Fruit fly (Drosophila melanogaster) whole organism, wandering third instar larva: Measurements from ENCODE around the gene witty.

Experiments used
- Mio ChIP-seq: sonication (Bioruptor generic); optimal IDR thresholded peaks from 2 replicates; lab custom pipeline; 2016; ENCODE audit warnings: missing biosample characterization, missing genetic modification characterization
- Myc ChIP-seq: fragments of >200 bp; optimal IDR thresholded peaks from 2 replicates; lab custom pipeline; 2017
- Sp1 ChIP-seq: fragments of 200-800 bp; sonication (Bioruptor generic); optimal IDR thresholded peaks from 3 replicates; lab custom pipeline; 2019; ENCODE audit warnings: missing biosample characterization, mild to moderate bottlenecking, missing genetic modification characterization, moderate library complexity
- dmrt93B ChIP-seq: fragments of 200-800 bp; sonication (Bioruptor generic); optimal IDR thresholded peaks from 2 replicates; lab custom pipeline; 2018; ENCODE audit warnings: missing biosample characterization, mild to moderate bottlenecking, missing genetic modification characterization
- lola ChIP-seq: fragments of >200 bp; optimal IDR thresholded peaks from 2 replicates; lab custom pipeline; 2017; ENCODE audit warnings: missing biosample characterization, missing genetic modification characterization
- tai ChIP-seq: sonication (Bioruptor generic); optimal IDR thresholded peaks from 2 replicates; lab custom pipeline; 2016; ENCODE audit warnings: missing biosample characterization, missing genetic modification characterization
- woc ChIP-seq: sonication (Bioruptor generic); optimal IDR thresholded peaks from 2 replicates; lab custom pipeline; 2016; ENCODE audit warnings: missing biosample characterization, mild to moderate bottlenecking, missing genetic modification characterization

DNA sequence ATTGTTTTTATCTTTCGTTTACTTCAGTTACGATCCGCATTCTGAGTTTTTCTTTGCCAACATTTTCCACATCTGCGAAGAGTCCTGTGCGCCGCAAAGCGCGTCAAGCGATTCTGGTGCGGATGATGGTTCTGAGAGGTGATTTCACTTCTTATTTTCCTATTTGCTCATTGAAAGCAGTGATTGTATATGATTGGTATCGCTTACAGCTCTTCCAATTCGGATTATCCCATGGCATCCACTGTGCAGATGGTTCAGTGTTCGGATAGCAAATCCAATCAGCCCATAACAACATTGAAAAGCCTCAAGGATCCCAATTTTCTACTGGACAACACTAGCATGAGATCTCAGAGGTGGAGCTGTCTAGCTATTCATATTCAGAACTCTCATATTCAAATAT is 33.5 kb upstream of the witty start:
- no peak for TF ChIP-seq dmrt93B
- TF ChIP-seq Myc: no peak
- no peak for TF ChIP-seq woc (GFP tag; lab: Kevin White, UChicago)
- no peak for TF ChIP-seq Sp1 (GFP tag; lab: Kevin White, UChicago)
- TF ChIP-seq lola (GFP tag; lab: Kevin White, UChicago): no peak
- TF ChIP-seq tai (GFP tag; lab: Kevin White, UChicago): no peak
- no peak for TF ChIP-seq Mio
